Worm (Caenorhabditis elegans) whole organism, L4 larva: ENCODE measurements around the gene C01G12.16.
A peak's percentile ranks its signal among the peaks of the same experiment; 100 is the strongest.

Source experiments
- D1046.2 ChIP-seq: fragments of 200-800 bp; sonication (Bioruptor generic); IDR thresholded peaks from 2 replicates; pipeline ENCODE4 v1.3.6; 2022; ENCODE audit warnings: missing genetic modification characterization, missing compliant biosample characterization
- F26F4.8 ChIP-seq: fragments of 200-800 bp; sonication (Bioruptor generic); conservative IDR thresholded peaks from 2 replicates; pipeline ENCODE4 v1.3.6; 2022; ENCODE audit warnings: missing genetic modification characterization, missing compliant biosample characterization
- F37D6.2 ChIP-seq: sonication (generic microtip); optimal IDR thresholded peaks from 2 replicates; lab custom pipeline; 2016; ENCODE audit warnings: mild to moderate bottlenecking, missing genetic modification characterization, missing compliant biosample characterization
- F44E2.7 ChIP-seq: fragments of 200-800 bp; sonication (Bioruptor generic); IDR thresholded peaks from 2 replicates; pipeline ENCODE4 v2.1.2; 2022; ENCODE audit warnings: missing genetic modification characterization, missing compliant biosample characterization
- Y48G9A.11 ChIP-seq: fragments of 200-800 bp; sonication (Bioruptor generic); IDR thresholded peaks from 2 replicates; pipeline ENCODE4 v1.3.6; 2022; ENCODE audit warnings: missing genetic modification reagents, missing genetic modification characterization, missing compliant biosample characterization
- Y75B8A.6 ChIP-seq: fragments of 200-800 bp; sonication (Bioruptor generic); IDR thresholded peaks from 2 replicates; pipeline ENCODE4 v1.3.6; 2022; ENCODE audit warnings: missing genetic modification reagents, missing genetic modification characterization, missing compliant biosample characterization
- ceh-28 ChIP-seq: fragments of 150-350 bp; optimal IDR thresholded peaks from 2 replicates; lab custom pipeline; 2014; ENCODE audit warnings: missing biosample characterization, missing genetic modification reagents, missing genetic modification characterization
- ctbp-1 ChIP-seq: fragments of 200-800 bp; sonication (Bioruptor generic); IDR thresholded peaks from 2 replicates; pipeline ENCODE4 v1.3.6; 2022; ENCODE audit warnings: missing genetic modification reagents, missing genetic modification characterization, missing compliant biosample characterization
- dpl-1 ChIP-seq: fragments of 150-350 bp; optimal IDR thresholded peaks from 2 replicates; lab custom pipeline; 2014; ENCODE audit warnings: missing biosample characterization, missing genetic modification reagents, missing genetic modification characterization
- egl-27 ChIP-seq: sonication (generic microtip); optimal IDR thresholded peaks from 3 replicates; lab custom pipeline; 2017; ENCODE audit warnings: missing biosample characterization, missing genetic modification reagents, missing genetic modification characterization
- fkh-10 ChIP-seq: fragments of 150-350 bp; optimal IDR thresholded peaks from 2 replicates; lab custom pipeline; 2014; ENCODE audit warnings: missing biosample characterization, missing genetic modification reagents, missing genetic modification characterization
- hlh-30 ChIP-seq: sonication (generic microtip); optimal IDR thresholded peaks from 2 replicates; lab custom pipeline; 2017; ENCODE audit warnings: antibody characterized with exemption, mild to moderate bottlenecking, missing genetic modification characterization, missing compliant biosample characterization; ENCODE audit not compliant: insufficient read depth
- lin-13 ChIP-seq: fragments of 150-350 bp; optimal IDR thresholded peaks from 2 replicates; lab custom pipeline; 2014; ENCODE audit warnings: missing biosample characterization, missing genetic modification reagents, missing genetic modification characterization
- lin-15B ChIP-seq: fragments of 150-350 bp; sonication (generic microtip); optimal IDR thresholded peaks from 3 replicates; lab custom pipeline; 2014; ENCODE audit warnings: missing biosample characterization, missing genetic modification characterization
- lin-29 ChIP-seq: fragments of 200-800 bp; sonication (Bioruptor generic); IDR thresholded peaks from 2 replicates; pipeline ENCODE4 v1.3.6; 2022; ENCODE audit warnings: missing genetic modification reagents, missing genetic modification characterization, missing compliant biosample characterization
- lin-38 ChIP-seq: fragments of 200-800 bp; sonication (Bioruptor generic); IDR thresholded peaks from 2 replicates; pipeline ENCODE4 v1.3.6; 2022; ENCODE audit warnings: missing genetic modification reagents, missing genetic modification characterization, missing compliant biosample characterization
- mxl-3 ChIP-seq: fragments of 200-800 bp; sonication (Bioruptor generic); optimal IDR thresholded peaks from 2 replicates; lab custom pipeline; 2018; ENCODE audit warnings: mild to moderate bottlenecking, missing genetic modification characterization, missing compliant biosample characterization
- nhr-237 ChIP-seq: sonication (generic microtip); optimal IDR thresholded peaks from 2 replicates; lab custom pipeline; 2017; ENCODE audit warnings: missing biosample characterization, missing genetic modification characterization
- nhr-6 ChIP-seq: fragments of 150-350 bp; optimal IDR thresholded peaks from 2 replicates; lab custom pipeline; 2014; ENCODE audit warnings: missing biosample characterization, missing genetic modification characterization
- nhr-76 ChIP-seq: fragments of 150-350 bp; optimal IDR thresholded peaks from 2 replicates; lab custom pipeline; 2014; ENCODE audit warnings: missing biosample characterization, missing genetic modification characterization
- pha-4 ChIP-seq, 2 experiments: fragments of 150-350 bp in 1 of 2; fragments of 200-800 bp in 1 of 2; sonication (Bioruptor generic) in 1 of 2; IDR thresholded peaks in 1 of 2; optimal IDR thresholded peaks in 1 of 2; 2 replicates each; pipeline versions ENCODE4 v1.3.6 to Lab custom; 2014 to 2022; ENCODE audit warnings: missing genetic modification characterization in 2 of 2, missing genetic modification reagents in 2 of 2, missing biosample characterization in 1 of 2, missing compliant biosample characterization in 1 of 2
- rbr-2 ChIP-seq: sonication (generic microtip); optimal IDR thresholded peaks from 2 replicates; lab custom pipeline; 2016; ENCODE audit warnings: missing genotype, missing genetic modification characterization, missing compliant biosample characterization
- set-16 ChIP-seq: fragments of 200-800 bp; sonication (Bioruptor generic); IDR thresholded peaks from 2 replicates; pipeline ENCODE4 v1.3.6; 2022; ENCODE audit warnings: missing genetic modification reagents, missing genetic modification characterization, missing compliant biosample characterization
- skn-1 ChIP-seq: fragments of 150-350 bp; optimal IDR thresholded peaks from 2 replicates; lab custom pipeline; 2014; ENCODE audit warnings: missing biosample characterization, missing genetic modification characterization
- snpc-4 ChIP-seq: fragments of 150-350 bp; optimal IDR thresholded peaks from 2 replicates; lab custom pipeline; 2014; ENCODE audit warnings: missing biosample characterization, missing genetic modification characterization
- spr-1 ChIP-seq: sonication (generic microtip); optimal IDR thresholded peaks from 2 replicates; lab custom pipeline; 2016; ENCODE audit warnings: mild to moderate bottlenecking, missing genetic modification characterization, missing compliant biosample characterization
- unc-130 ChIP-seq: sonication (generic microtip); optimal IDR thresholded peaks from 2 replicates; lab custom pipeline; 2016; ENCODE audit warnings: missing genetic modification reagents, missing genetic modification characterization, missing compliant biosample characterization
- zfp-2 ChIP-seq: sonication (generic microtip); optimal IDR thresholded peaks from 2 replicates; lab custom pipeline; 2016; ENCODE audit warnings: mild to moderate bottlenecking, missing genetic modification characterization, missing compliant biosample characterization

C01G12.16 gene

ce11 chrIII:4208210-4208609 lies 47.2 kb downstream of the C01G12.16 start:
- TF ChIP-seq nhr-76 (tag; lab: Kevin White, UChicago), result no peak
- no peak for TF ChIP-seq F37D6.2 (tag; lab: Kevin White, UChicago)
- TF ChIP-seq Y48G9A.11, result 0 out of 2 replicates have a peak, but pooled peaks have one; percentile 18

- TF ChIP-seq pha-4 (GFP tag; IDR thresholded peaks at IDR 0.05; lab: Robert Waterston, UW), result no peak
- no peak for TF ChIP-seq pha-4 (tag; optimal IDR thresholded peaks at IDR 0.05; lab: Kevin White, UChicago)
- no peak for TF ChIP-seq fkh-10 (GFP tag; lab: Kevin White, UChicago)
- TF ChIP-seq zfp-2 (tag; lab: Kevin White, UChicago), result no peak
- no peak for TF ChIP-seq mxl-3 (GFP tag; lab: Kevin White, UChicago)
- no peak for TF ChIP-seq nhr-76 (tag; lab: Kevin White, UChicago)
- TF ChIP-seq set-16 (GFP tag; lab: Robert Waterston, UW), result no peak
- no peak for TF ChIP-seq lin-15B (tag; lab: Kevin White, UChicago)
- TF ChIP-seq egl-27, result no peak
- no peak for TF ChIP-seq snpc-4 (tag; lab: Kevin White, UChicago)
- TF ChIP-seq ctbp-1, result no peak
- no peak for TF ChIP-seq lin-13 (GFP tag; lab: Kevin White, UChicago)
- TF ChIP-seq ceh-28 (tag; lab: Kevin White, UChicago), result no peak
- TF ChIP-seq dpl-1 (GFP tag; lab: Kevin White, UChicago), result no peak
- TF ChIP-seq spr-1, result no peak
- TF ChIP-seq D1046.2 (GFP tag; lab: Robert Waterston, UW), result no peak
- no peak for TF ChIP-seq lin-38 (GFP tag; lab: Robert Waterston, UW)
- no peak for TF ChIP-seq F37D6.2 (tag; lab: Kevin White, UChicago)
- TF ChIP-seq rbr-2, result no peak
These were observed 48.2 kb downstream of the C01G12.16 start, which contains the start of gene phlp-2 for ce11 chrIII:4209188-4209587. Gene phlp-2, plus strand, starts transcription at chrIII:4209488.

ce11 chrIII:4210661-4211060 lies 49.6 kb downstream of the C01G12.16 start:
- TF ChIP-seq F26F4.8 (GFP tag; lab: Robert Waterston, UW) (no peak), hlh-30 (tag; lab: Kevin White, UChicago) (no peak), F44E2.7 (GFP tag; lab: Robert Waterston, UW) (no peak), unc-130 (no peak), nhr-237 (no peak), lin-29 (no peak), Y75B8A.6 (GFP tag; lab: Robert Waterston, UW) (no peak), skn-1 (tag; lab: Kevin White, UChicago) (no peak), nhr-6 (no peak)
